Worm (Caenorhabditis elegans) whole organism, young adult: ENCODE measurements around the gene T02H6.6.

Source experiments
- K12H6.12 ChIP-seq: fragments of 200-800 bp; sonication (Bioruptor generic); optimal IDR thresholded peaks from 2 replicates; lab custom pipeline; 2018; ENCODE audit warnings: mild to moderate bottlenecking, missing genetic modification characterization, missing compliant biosample characterization
- ceh-79 ChIP-seq: sonication (generic microtip); optimal IDR thresholded peaks from 2 replicates; lab custom pipeline; 2017; ENCODE audit warnings: mild to moderate bottlenecking, missing genetic modification characterization, missing compliant biosample characterization
- egrh-3 ChIP-seq: fragments of 200-800 bp; sonication (Bioruptor generic); IDR thresholded peaks from 2 replicates; pipeline ENCODE4 v1.3.6; 2022; ENCODE audit warnings: missing genetic modification reagents, missing genetic modification characterization, missing compliant biosample characterization
- ekl-4 ChIP-seq: fragments of 200-800 bp; sonication (Bioruptor generic); IDR thresholded peaks from 2 replicates; pipeline ENCODE4 v1.3.6; 2022; ENCODE audit warnings: missing genetic modification reagents, missing genetic modification characterization, missing compliant biosample characterization
- hrde-1 ChIP-seq: sonication (generic microtip); optimal IDR thresholded peaks from 2 replicates; lab custom pipeline; 2016; ENCODE audit warnings: missing genetic modification characterization, mild to moderate bottlenecking, missing compliant biosample characterization, moderate library complexity, missing genotype, missing genetic modification reagents, borderline replicate concordance
- pha-4 ChIP-seq: fragments of 150-350 bp; sonication (generic microtip); optimal IDR thresholded peaks from 2 replicates; lab custom pipeline; 2014; ENCODE audit warnings: missing biosample characterization, missing genetic modification reagents, missing genetic modification characterization
- unc-62 ChIP-seq: fragments of 150-350 bp; optimal IDR thresholded peaks from 2 replicates; lab custom pipeline; 2014; ENCODE audit warnings: missing biosample characterization, missing genetic modification reagents, missing genetic modification characterization

DNA sequence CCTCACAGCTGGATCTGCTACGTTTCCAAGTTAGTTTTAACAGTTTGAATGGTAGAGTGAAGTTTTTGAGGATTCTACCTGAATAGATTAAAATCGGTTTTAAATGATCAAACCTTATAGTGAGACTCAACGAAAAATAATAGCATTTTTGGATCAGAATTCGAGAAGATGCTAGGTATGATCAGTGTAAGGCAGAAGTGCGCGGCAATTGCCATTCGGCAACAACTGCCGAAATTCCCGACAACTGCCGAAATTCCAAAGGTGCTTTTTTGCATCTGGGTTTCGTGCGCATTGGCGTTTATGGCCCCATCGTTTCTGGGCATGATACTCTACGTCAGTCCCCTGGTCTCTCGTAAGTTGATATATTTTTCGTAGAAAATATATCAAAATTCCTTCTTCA is at the start of gene T02H6.6:
- TF ChIP-seq unc-62 (GFP tag; lab: Kevin White, UChicago), result no peak
- no peak for TF ChIP-seq egrh-3 (GFP tag; lab: Robert Waterston, UW)
- TF ChIP-seq K12H6.12 (tag; lab: Kevin White, UChicago), result no peak
- no peak for TF ChIP-seq pha-4
- TF ChIP-seq ekl-4, result no peak
- no peak for TF ChIP-seq hrde-1 (tag; lab: Kevin White, UChicago)
- TF ChIP-seq ceh-79, result no peak
